Worm (Caenorhabditis elegans): ENCODE results near the gene F58A6.9.

The F58A6.9 gene

DNA sequence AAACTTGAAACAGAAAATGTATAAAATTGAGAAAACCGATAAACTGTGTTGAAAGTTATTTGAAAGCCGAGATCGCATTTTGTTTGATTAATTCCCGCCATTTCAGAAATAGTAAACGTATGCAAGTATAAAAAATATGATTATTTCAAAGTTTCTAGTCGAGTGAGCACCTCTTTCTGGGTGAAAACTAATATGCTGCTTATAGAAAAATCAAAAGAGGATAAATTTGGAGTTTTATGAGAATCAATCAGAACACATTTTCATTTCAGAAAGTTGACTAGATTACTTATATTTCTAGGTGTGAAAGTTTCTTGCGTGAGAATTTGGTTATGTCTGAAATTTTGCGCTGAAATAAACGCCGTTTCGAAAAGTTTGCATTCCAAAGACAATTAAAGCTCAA is 1.1 kb downstream of the F58A6.9 start, which contains the start of gene srb-13:
srb-13 (minus strand) TSS at position 101 of the 400 bp plus-strand sequence.
- TF ChIP-seq let-607 (tag; optimal IDR thresholded peaks at IDR 0.05) (no peak), snpc-1.3 (tag; optimal IDR thresholded peaks at IDR 0.05; ENCODE audit: insufficient read depth) (no peak), snpc-1.1 (tag; optimal IDR thresholded peaks at IDR 0.05; ENCODE audit: insufficient read depth) (no peak), ceh-79 (tag; optimal IDR thresholded peaks at IDR 0.05) (no peak), lag-1 (GFP tag; IDR thresholded peaks at IDR 0.05) (no peak), B0261.1 (tag; optimal IDR thresholded peaks at IDR 0.05) (no peak), ztf-25 (GFP tag; IDR thresholded peaks at IDR 0.05) (no peak)

- TF ChIP-seq bed-1 (GFP tag; IDR thresholded peaks at IDR 0.05) (no peak), ama-1 (optimal IDR thresholded peaks at IDR 0.05) (no peak), ama-1 (GFP tag; optimal IDR thresholded peaks at IDR 0.05) (no peak), B0261.1 (tag; optimal IDR thresholded peaks at IDR 0.05) (no peak), B0336.3 (GFP tag; IDR thresholded peaks at IDR 0.05) (no peak), attf-5 (GFP tag; optimal IDR thresholded peaks at IDR 0.05) (no peak), snpc-1.1 (tag; optimal IDR thresholded peaks at IDR 0.05; ENCODE audit: insufficient read depth) (no peak), ets-4 (GFP tag; optimal IDR thresholded peaks at IDR 0.05) (no peak), sptf-2 (GFP tag; optimal IDR thresholded peaks at IDR 0.05) (no peak), nhr-120 (GFP tag; IDR thresholded peaks at IDR 0.05) (no peak), dpff-1 (tag; optimal IDR thresholded peaks at IDR 0.05) (no peak), C06A6.2 (GFP tag; conservative IDR thresholded peaks at IDR 0.05) (no peak), F49E8.2 (tag; optimal IDR thresholded peaks at IDR 0.05; ENCODE audit: insufficient read depth) (no peak), nhr-80 (tag; optimal IDR thresholded peaks at IDR 0.05) (no peak), aptf-2 (GFP tag; conservative IDR thresholded peaks at IDR 0.05) (no peak), ccch-3 (GFP tag; optimal IDR thresholded peaks at IDR 0.05) (no peak)
Observed at ce11 chrII:5156983-5157382, 1.7 kb downstream of the F58A6.9 start, which contains the start of gene msp-45. Gene msp-45 (minus strand): TSS chrII:5157083.

DNA sequence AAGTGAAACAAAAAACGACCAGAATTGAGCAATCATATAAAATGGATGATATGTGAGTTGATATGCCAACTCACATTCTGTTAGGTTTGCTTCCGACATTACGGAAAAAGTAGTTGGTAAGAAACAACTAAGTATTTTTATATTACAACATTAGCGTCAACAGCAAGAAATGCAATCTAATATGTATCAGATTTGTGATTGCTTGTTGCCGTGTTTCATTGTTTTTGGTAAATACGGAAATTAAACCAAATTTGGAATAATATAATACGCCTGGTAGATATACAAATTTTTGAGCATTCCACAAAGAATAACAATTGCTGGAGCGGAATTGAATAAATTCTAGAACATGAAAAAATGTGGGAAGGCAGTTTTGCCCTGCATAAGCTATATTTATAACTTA is 4.1 kb downstream of the F58A6.9 start, which contains the start of gene srb-12:
srb-12 (minus strand) TSS at position 101 of the 400 bp plus-strand sequence.
- TF ChIP-seq ztf-26 (tag; optimal IDR thresholded peaks at IDR 0.05) (no peak), Y53G8AR.9 (GFP tag; conservative IDR thresholded peaks at IDR 0.05) (no peak), mcd-1 (GFP tag; IDR thresholded peaks at IDR 0.05) (no peak), ceh-91 (GFP tag; IDR thresholded peaks at IDR 0.05) (no peak), Y53F4B.3 (GFP tag; IDR thresholded peaks at IDR 0.05) (no peak), ets-4 (GFP tag; optimal IDR thresholded peaks at IDR 0.05) (no peak), C17E4.6 (GFP tag; IDR thresholded peaks at IDR 0.05) (no peak), let-526 (GFP tag; IDR thresholded peaks at IDR 0.05) (no peak), dpl-1 (GFP tag; optimal IDR thresholded peaks at IDR 0.05) (no peak), ccch-3 (GFP tag; optimal IDR thresholded peaks at IDR 0.05) (no peak), F10E7.11 (tag; optimal IDR thresholded peaks at IDR 0.05) (no peak), nfyb-1 (GFP tag; IDR thresholded peaks at IDR 0.05) (no peak), fkh-3 (tag; optimal IDR thresholded peaks at IDR 0.05) (no peak), efl-1 (GFP tag; optimal IDR thresholded peaks at IDR 0.05) (no peak), snpc-1.3 (tag; optimal IDR thresholded peaks at IDR 0.05; ENCODE audit: insufficient read depth) (no peak), ceh-79 (tag; optimal IDR thresholded peaks at IDR 0.05) (no peak), egl-44 (GFP tag; IDR thresholded peaks at IDR 0.05) (no peak), ztf-3 (GFP tag; optimal IDR thresholded peaks at IDR 0.05) (no peak), F39B2.1 (GFP tag; IDR thresholded peaks at IDR 0.05) (no peak), nfya-1 (tag; optimal IDR thresholded peaks at IDR 0.05; ENCODE audit: borderline replicate concordance, insufficient read depth) (no peak)
